Worm (Caenorhabditis elegans) whole organism, mixed stage, embryonic: ENCODE results near the gene npp-5.

ENCODE experiments used
- ceh-39 ChIP-seq: fragments of 150-350 bp; optimal IDR thresholded peaks from 2 replicates; lab custom pipeline; 2014; ENCODE audit warnings: missing biosample characterization, missing genetic modification characterization
- ces-1 ChIP-seq: fragments of 150-350 bp; optimal IDR thresholded peaks from 2 replicates; lab custom pipeline; 2014; ENCODE audit warnings: missing biosample characterization, missing genetic modification reagents, missing genetic modification characterization
- elt-1 ChIP-seq: sonication (generic microtip); optimal IDR thresholded peaks from 2 replicates; lab custom pipeline; 2017; ENCODE audit warnings: missing genetic modification characterization, mild to moderate bottlenecking, missing compliant biosample characterization, antibody characterized with exemption, moderate library complexity, borderline replicate concordance; ENCODE audit not compliant: insufficient read depth
- hlh-1 ChIP-seq: fragments of 150-350 bp; optimal IDR thresholded peaks from 2 replicates; lab custom pipeline; 2014; ENCODE audit warnings: missing biosample characterization, missing genetic modification reagents, missing genetic modification characterization
- lin-13 ChIP-seq: fragments of 150-350 bp; optimal IDR thresholded peaks from 2 replicates; lab custom pipeline; 2014; ENCODE audit warnings: missing biosample characterization, missing genetic modification characterization
- nhr-237 ChIP-seq: fragments of 150-350 bp; optimal IDR thresholded peaks from 2 replicates; lab custom pipeline; 2014; ENCODE audit warnings: missing biosample characterization, missing genetic modification characterization
- nhr-28 ChIP-seq: fragments of 150-350 bp; optimal IDR thresholded peaks from 2 replicates; lab custom pipeline; 2014; ENCODE audit warnings: missing biosample characterization, missing genetic modification characterization
- pha-4 ChIP-seq: fragments of 150-350 bp; optimal IDR thresholded peaks from 2 replicates; lab custom pipeline; 2018; ENCODE audit warnings: missing biosample characterization, missing genetic modification reagents, missing genetic modification characterization
- snpc-4 ChIP-seq: fragments of 150-350 bp; optimal IDR thresholded peaks from 2 replicates; lab custom pipeline; 2014; ENCODE audit warnings: missing biosample characterization, missing genetic modification characterization
- unc-39 ChIP-seq: fragments of 150-350 bp; optimal IDR thresholded peaks from 2 replicates; lab custom pipeline; 2014; ENCODE audit warnings: missing biosample characterization, missing genetic modification characterization

DNA sequence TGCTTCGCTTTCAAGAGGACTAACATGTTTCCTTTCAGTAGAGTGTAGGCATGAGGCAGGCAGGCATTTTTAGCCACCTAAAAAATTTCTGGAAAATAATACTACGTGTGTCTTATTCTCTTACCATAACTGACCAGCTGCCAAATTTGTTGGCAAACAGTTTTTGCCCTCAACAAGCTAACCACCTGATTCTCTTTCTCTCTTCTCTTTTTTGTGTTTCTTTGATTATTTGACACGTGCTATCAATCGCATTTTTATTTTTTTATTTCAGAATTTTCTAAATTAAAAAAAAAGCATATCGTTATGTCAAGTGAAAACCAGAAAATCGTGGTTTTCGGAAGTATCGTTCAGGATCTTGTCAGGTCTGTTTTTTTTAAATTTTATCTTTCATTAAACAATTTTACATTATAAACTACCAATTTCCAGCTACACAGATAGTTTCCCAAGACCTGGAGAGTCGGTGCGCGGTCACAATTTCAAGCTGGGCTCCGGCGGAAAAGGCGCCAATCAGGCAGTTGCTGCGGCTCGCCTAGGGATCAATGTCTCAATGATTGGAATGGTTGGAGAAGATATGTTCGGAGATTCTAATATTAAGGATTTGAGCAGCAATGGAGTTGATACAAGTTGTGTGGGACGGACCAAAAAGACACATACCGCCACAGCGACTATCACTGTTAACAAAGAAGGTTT lies 12.6 kb upstream of the npp-5 start, which contains the start of gene F07A11.5:
- no peak for TF ChIP-seq lin-13 (tag; lab: Kevin White, UChicago)
- no peak for TF ChIP-seq nhr-28
- no peak for TF ChIP-seq pha-4
- no peak for TF ChIP-seq unc-39
- TF ChIP-seq ces-1 (GFP tag; lab: Kevin White, UChicago) = no peak
- no peak for TF ChIP-seq snpc-4
- no peak for TF ChIP-seq ceh-39 (tag; lab: Kevin White, UChicago)
- no peak for TF ChIP-seq elt-1 (tag; lab: Kevin White, UChicago)
- TF ChIP-seq hlh-1 = no peak
- no peak for TF ChIP-seq nhr-237 (tag; lab: Kevin White, UChicago)
